Worm (Caenorhabditis elegans) whole organism, late embryonic: Measurements from ENCODE around the gene T22B2.2.

ENCODE experiments used
- F13H6.1 ChIP-seq: sonication (generic microtip); optimal IDR thresholded peaks from 2 replicates; lab custom pipeline; 2016; ENCODE audit warnings: missing genetic modification characterization, missing compliant biosample characterization
- K02D7.2 ChIP-seq: sonication (generic microtip); optimal IDR thresholded peaks from 2 replicates; lab custom pipeline; 2017; ENCODE audit warnings: mild to moderate bottlenecking, missing genetic modification characterization, missing compliant biosample characterization
- ama-1 ChIP-seq: fragments of 150-350 bp; optimal IDR thresholded peaks from 2 replicates; lab custom pipeline; 2014
- ceh-30 ChIP-seq: fragments of 150-350 bp; optimal IDR thresholded peaks from 2 replicates; lab custom pipeline; 2014; ENCODE audit warnings: missing biosample characterization, missing genetic modification characterization
- ceh-48 ChIP-seq: sonication (generic microtip); optimal IDR thresholded peaks from 2 replicates; lab custom pipeline; 2016; ENCODE audit warnings: missing genetic modification characterization, inconsistent platforms, missing compliant biosample characterization
- ceh-6 ChIP-seq: fragments of 200-800 bp; sonication (Bioruptor generic); optimal IDR thresholded peaks from 2 replicates; lab custom pipeline; 2018; ENCODE audit warnings: mild to moderate bottlenecking, missing genetic modification characterization, missing compliant biosample characterization
- fkh-10 ChIP-seq: fragments of 150-350 bp; optimal IDR thresholded peaks from 2 replicates; lab custom pipeline; 2014; ENCODE audit warnings: missing biosample characterization, missing genetic modification reagents, missing genetic modification characterization
- hlh-15 ChIP-seq: sonication (generic microtip); optimal IDR thresholded peaks from 2 replicates; lab custom pipeline; 2016; ENCODE audit warnings: missing genetic modification characterization, missing compliant biosample characterization
- pha-4 ChIP-seq: fragments of 150-350 bp; optimal IDR thresholded peaks from 2 replicates; lab custom pipeline; 2018; ENCODE audit warnings: missing biosample characterization, missing genetic modification reagents, missing genetic modification characterization
- ref-2 ChIP-seq: sonication (generic microtip); optimal IDR thresholded peaks from 2 replicates; lab custom pipeline; 2016; ENCODE audit warnings: missing genetic modification characterization, missing compliant biosample characterization
- rnt-1 ChIP-seq: sonication (generic microtip); optimal IDR thresholded peaks from 2 replicates; lab custom pipeline; 2016; ENCODE audit warnings: missing genetic modification characterization, missing compliant biosample characterization
- tbx-2 ChIP-seq: sonication (generic microtip); optimal IDR thresholded peaks from 2 replicates; lab custom pipeline; 2016; ENCODE audit warnings: missing genetic modification characterization, missing compliant biosample characterization
- unc-42 ChIP-seq: sonication (generic microtip); optimal IDR thresholded peaks from 2 replicates; lab custom pipeline; 2016; ENCODE audit warnings: missing genotype, missing genetic modification characterization, missing compliant biosample characterization
- unc-55 ChIP-seq: sonication (generic microtip); optimal IDR thresholded peaks from 2 replicates; lab custom pipeline; 2017; ENCODE audit warnings: missing biosample characterization, missing genetic modification reagents, missing genetic modification characterization

- TF ChIP-seq tbx-2 (tag; lab: Kevin White, UChicago) (no peak), pha-4 (tag; lab: Kevin White, UChicago) (no peak), unc-42 (tag; lab: Kevin White, UChicago) (no peak), ceh-6 (GFP tag; lab: Kevin White, UChicago) (no peak), ama-1 (no peak), unc-55 (GFP tag; lab: Kevin White, UChicago) (no peak), hlh-15 (tag; lab: Kevin White, UChicago) (no peak), ceh-30 (tag; lab: Kevin White, UChicago) (no peak), rnt-1 (tag; lab: Kevin White, UChicago) (no peak), F13H6.1 (no peak), K02D7.2 (tag; lab: Kevin White, UChicago) (no peak), ref-2 (no peak), ceh-48 (no peak), fkh-10 (no peak)
Observed at ce11 chrX:3915748-3916147, 4.5 kb upstream of the T22B2.2 start, which contains the start of gene idpp-9.
